Worm (Caenorhabditis elegans): ENCODE measurements around the gene str-135.
A peak's percentile ranks its signal among the peaks of the same experiment; 100 is the strongest.

str-135 gene

ce11 chrV:8281646-8282045, 976 bp upstream of the str-135 start:
- no peak for TF ChIP-seq B0019.2 (GFP tag; conservative IDR thresholded peaks at IDR 0.05)
- no peak for TF ChIP-seq sptf-2 (GFP tag; optimal IDR thresholded peaks at IDR 0.05)
- no peak for TF ChIP-seq mcd-1 (GFP tag; IDR thresholded peaks at IDR 0.05)
- no peak for TF ChIP-seq lag-1 (GFP tag; IDR thresholded peaks at IDR 0.05)
- TF ChIP-seq B0035.1 (tag; optimal IDR thresholded peaks at IDR 0.05), result no peak
- TF ChIP-seq ceh-40 (GFP tag; IDR thresholded peaks at IDR 0.05), result no peak
- no peak for TF ChIP-seq bed-2 (GFP tag; IDR thresholded peaks at IDR 0.05)
- no peak for TF ChIP-seq snpc-1.1 (tag; optimal IDR thresholded peaks at IDR 0.05; ENCODE audit: insufficient read depth)
- TF ChIP-seq snpc-3.4 (tag; optimal IDR thresholded peaks at IDR 0.05), result no peak
- TF ChIP-seq B0261.1 (tag; optimal IDR thresholded peaks at IDR 0.05), result no peak
- TF ChIP-seq die-1 (tag; optimal IDR thresholded peaks at IDR 0.05), result no peak
- no peak for TF ChIP-seq egl-18 (GFP tag; IDR thresholded peaks at IDR 0.05)
- no peak for TF ChIP-seq unc-130 (GFP tag; optimal IDR thresholded peaks at IDR 0.05)
- no peak for TF ChIP-seq aptf-3 (GFP tag; IDR thresholded peaks at IDR 0.05)
- no peak for TF ChIP-seq ets-4 (GFP tag; optimal IDR thresholded peaks at IDR 0.05)
- TF ChIP-seq fkh-3 (tag; optimal IDR thresholded peaks at IDR 0.05), result no peak
- no peak for TF ChIP-seq F39B2.1 (GFP tag; IDR thresholded peaks at IDR 0.05)
- TF ChIP-seq cebp-1 (GFP tag; IDR thresholded peaks at IDR 0.05), result no peak
- no peak for TF ChIP-seq cebp-1 (tag; optimal IDR thresholded peaks at IDR 0.05)

- TF ChIP-seq snpc-1.3 (tag; optimal IDR thresholded peaks at IDR 0.05; ENCODE audit: insufficient read depth), result no peak
Observed at ce11 chrV:8278830-8279229, 1.8 kb downstream of the str-135 start, which contains the start of gene str-136. Gene str-136 (minus strand): TSS chrV:8278930.

- TF ChIP-seq lag-1 (GFP tag; IDR thresholded peaks at IDR 0.05), result no peak
- TF ChIP-seq nhr-80 (tag; optimal IDR thresholded peaks at IDR 0.05), result peak; percentile 59
- no peak for TF ChIP-seq lir-1 (GFP tag; conservative IDR thresholded peaks at IDR 0.05)
Observed at ce11 chrV:8271995-8272394, 8.7 kb downstream of the str-135 start, which contains the start of gene asp-5. Gene asp-5 (plus strand): TSS chrV:8272385.

DNA sequence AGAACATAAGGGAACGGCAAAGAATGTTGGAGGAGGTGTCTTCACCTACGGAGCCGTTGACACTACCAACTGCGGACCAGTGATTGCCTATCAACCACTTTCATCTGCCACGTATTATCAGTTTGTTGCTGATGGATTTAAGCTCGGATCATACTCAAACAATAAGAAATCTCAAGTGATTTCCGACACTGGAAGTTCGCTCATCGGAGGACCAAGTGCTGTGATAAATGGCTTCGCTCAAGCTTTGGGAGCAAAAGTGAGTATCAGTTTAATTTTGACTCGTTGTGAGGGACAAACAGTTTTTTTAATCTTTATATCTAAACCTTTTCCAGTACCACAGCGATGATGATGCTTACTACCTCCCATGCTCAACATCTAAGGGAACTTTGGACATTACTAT, 9.3 kb downstream of the str-135 start:
- no peak for TF ChIP-seq F49E8.2 (tag; optimal IDR thresholded peaks at IDR 0.05; ENCODE audit: insufficient read depth)
- no peak for TF ChIP-seq B0019.2 (GFP tag; conservative IDR thresholded peaks at IDR 0.05)
- TF ChIP-seq nfyb-1 (GFP tag; IDR thresholded peaks at IDR 0.05), result no peak
- TF ChIP-seq ccch-3 (GFP tag; optimal IDR thresholded peaks at IDR 0.05), result no peak
- no peak for TF ChIP-seq C17E4.6 (GFP tag; IDR thresholded peaks at IDR 0.05)
- no peak for TF ChIP-seq ets-4 (GFP tag; optimal IDR thresholded peaks at IDR 0.05)
- no peak for TF ChIP-seq F57A8.1 (GFP tag; optimal IDR thresholded peaks at IDR 0.05)
- no peak for TF ChIP-seq chd-7 (tag; optimal IDR thresholded peaks at IDR 0.05)
- no peak for TF ChIP-seq nhr-80 (tag; optimal IDR thresholded peaks at IDR 0.05)
- TF ChIP-seq nhr-120 (GFP tag; IDR thresholded peaks at IDR 0.05), result no peak

ce11 chrV:8269878-8270277, 10.8 kb downstream of the str-135 start:
- peak; percentile 86 for TF ChIP-seq atf-7 (tag; optimal IDR thresholded peaks at IDR 0.05)
- TF ChIP-seq lin-26 (GFP tag; IDR thresholded peaks at IDR 0.05), result no peak
- no peak for TF ChIP-seq nfyb-1 (GFP tag; IDR thresholded peaks at IDR 0.05)
- TF ChIP-seq lag-1 (GFP tag; IDR thresholded peaks at IDR 0.05), result no peak
- no peak for TF ChIP-seq T07F8.4 (tag; optimal IDR thresholded peaks at IDR 0.05)
- no peak for TF ChIP-seq rec-8 (tag; optimal IDR thresholded peaks at IDR 0.05)
- no peak for TF ChIP-seq F52B5.7 (tag; optimal IDR thresholded peaks at IDR 0.05)
- TF ChIP-seq him-1 (tag; optimal IDR thresholded peaks at IDR 0.05), result no peak
- no peak for TF ChIP-seq lsl-1 (GFP tag; optimal IDR thresholded peaks at IDR 0.05)
- no peak for TF ChIP-seq F57C9.4 (tag; optimal IDR thresholded peaks at IDR 0.05)
- TF ChIP-seq F57A8.1 (GFP tag; optimal IDR thresholded peaks at IDR 0.05), result no peak
- no peak for TF ChIP-seq F23B12.7 (tag; optimal IDR thresholded peaks at IDR 0.05; ENCODE audit: insufficient read depth)
- TF ChIP-seq F55B11.4 (tag; optimal IDR thresholded peaks at IDR 0.05; ENCODE audit: borderline replicate concordance, insufficient read depth), result no peak
- TF ChIP-seq pha-4 (tag; optimal IDR thresholded peaks at IDR 0.05), result no peak
- TF ChIP-seq F49E8.2 (tag; optimal IDR thresholded peaks at IDR 0.05; ENCODE audit: insufficient read depth), result no peak
- TF ChIP-seq let-607 (tag; optimal IDR thresholded peaks at IDR 0.05), result peak in 1 of 2 experiments; percentile 18
- TF ChIP-seq mxl-1 (tag; optimal IDR thresholded peaks at IDR 0.05), result no peak

Data from whole organism, young adult.